Worm (Caenorhabditis elegans) whole organism, L1 larva: ENCODE measurements around the gene knl-3.

Experiments
- aly-2 ChIP-seq: fragments of 150-350 bp; optimal IDR thresholded peaks from 2 replicates; lab custom pipeline; 2014; ENCODE audit warnings: missing biosample characterization, missing genetic modification characterization
- efl-3 ChIP-seq: fragments of 200-800 bp; sonication (Bioruptor generic); optimal IDR thresholded peaks from 2 replicates; lab custom pipeline; 2018; ENCODE audit warnings: mild to moderate bottlenecking, missing genetic modification characterization, missing compliant biosample characterization
- ets-5 ChIP-seq: fragments of 200-800 bp; sonication (Bioruptor generic); IDR thresholded peaks from 2 replicates; pipeline ENCODE4 v1.3.6; 2022; ENCODE audit warnings: missing genetic modification characterization, missing compliant biosample characterization
- fkh-10 ChIP-seq: sonication (generic microtip); optimal IDR thresholded peaks from 2 replicates; lab custom pipeline; 2017; ENCODE audit warnings: missing biosample characterization, missing genetic modification reagents, missing genetic modification characterization
- grh-1 ChIP-seq: fragments of 200-800 bp; sonication (Bioruptor generic); IDR thresholded peaks from 2 replicates; pipeline ENCODE4 v1.3.6; 2022; ENCODE audit warnings: missing genetic modification reagents, missing genetic modification characterization, missing compliant biosample characterization
- hlh-17 ChIP-seq: fragments of 200-800 bp; sonication (Bioruptor generic); optimal IDR thresholded peaks from 2 replicates; lab custom pipeline; 2018; ENCODE audit warnings: missing genetic modification characterization, mild to moderate bottlenecking, missing compliant biosample characterization, moderate library complexity, borderline replicate concordance
- lir-3 ChIP-seq: sonication (generic microtip); optimal IDR thresholded peaks from 2 replicates; lab custom pipeline; 2016; ENCODE audit warnings: mild to moderate bottlenecking, missing genetic modification characterization, moderate library complexity, missing compliant biosample characterization; ENCODE audit not compliant: poor library complexity
- nhr-71 ChIP-seq: sonication (generic microtip); optimal IDR thresholded peaks from 2 replicates; lab custom pipeline; 2016; ENCODE audit warnings: mild to moderate bottlenecking, missing genetic modification characterization, moderate library complexity, missing compliant biosample characterization
- nhr-76 ChIP-seq: sonication (generic microtip); optimal IDR thresholded peaks from 2 replicates; lab custom pipeline; 2017; ENCODE audit warnings: missing biosample characterization, missing genetic modification characterization
- zag-1 ChIP-seq: fragments of 150-350 bp; optimal IDR thresholded peaks from 2 replicates; lab custom pipeline; 2014; ENCODE audit warnings: missing biosample characterization, missing genetic modification characterization

ce11 chrV:1855087-1855486 lies 13.9 kb upstream of the knl-3 start:
- TF ChIP-seq nhr-71 (tag; lab: Kevin White, UChicago) (no peak), grh-1 (no peak), aly-2 (tag; lab: Kevin White, UChicago) (no peak), fkh-10 (GFP tag; lab: Kevin White, UChicago) (no peak), efl-3 (GFP tag; lab: Kevin White, UChicago) (no peak), ets-5 (GFP tag; lab: Robert Waterston, UW) (no peak), lir-3 (tag; lab: Kevin White, UChicago) (no peak), nhr-76 (no peak), zag-1 (tag; lab: Kevin White, UChicago) (no peak), hlh-17 (GFP tag; lab: Kevin White, UChicago) (no peak)
